Worm (Caenorhabditis elegans) whole organism, young adult: ENCODE measurements around the gene spp-3.

Experiments used
- B0336.3 ChIP-seq: fragments of 200-800 bp; sonication (Bioruptor generic); IDR thresholded peaks from 2 replicates; pipeline ENCODE4 v1.3.6; 2022; ENCODE audit warnings: missing genetic modification characterization, missing compliant biosample characterization
- F22D6.2 ChIP-seq: sonication (generic microtip); optimal IDR thresholded peaks from 2 replicates; lab custom pipeline; 2016; ENCODE audit warnings: mild to moderate bottlenecking, missing genetic modification characterization, missing compliant biosample characterization
- F57A8.1 ChIP-seq: fragments of 200-800 bp; sonication (Bioruptor generic); optimal IDR thresholded peaks from 2 replicates; lab custom pipeline; 2018; ENCODE audit warnings: mild to moderate bottlenecking, missing genetic modification characterization, moderate library complexity, missing compliant biosample characterization
- K12H6.12 ChIP-seq: fragments of 200-800 bp; sonication (Bioruptor generic); optimal IDR thresholded peaks from 2 replicates; lab custom pipeline; 2018; ENCODE audit warnings: mild to moderate bottlenecking, missing genetic modification characterization, missing compliant biosample characterization
- ZK185.1 ChIP-seq: sonication (generic microtip); optimal IDR thresholded peaks from 2 replicates; lab custom pipeline; 2016; ENCODE audit warnings: mild to moderate bottlenecking, missing genetic modification characterization, missing compliant biosample characterization; ENCODE audit not compliant: poor library complexity, severe bottlenecking
- atf-7 ChIP-seq: sonication (generic microtip); optimal IDR thresholded peaks from 2 replicates; lab custom pipeline; 2017; ENCODE audit warnings: mild to moderate bottlenecking, missing genetic modification characterization, missing compliant biosample characterization
- ceh-27 ChIP-seq: fragments of 200-800 bp; sonication (Bioruptor generic); optimal IDR thresholded peaks from 2 replicates; lab custom pipeline; 2018; ENCODE audit warnings: mild to moderate bottlenecking, missing genetic modification characterization, moderate library complexity, missing compliant biosample characterization
- dox-1 ChIP-seq: fragments of 200-800 bp; sonication (Bioruptor generic); IDR thresholded peaks from 2 replicates; pipeline ENCODE4 v1.3.6; 2022; ENCODE audit warnings: missing genetic modification reagents, missing genetic modification characterization, missing compliant biosample characterization
- egl-18 ChIP-seq: fragments of 200-800 bp; sonication (Bioruptor generic); IDR thresholded peaks from 2 replicates; pipeline ENCODE4 v1.3.6; 2022; ENCODE audit warnings: missing genetic modification reagents, missing genetic modification characterization, missing compliant biosample characterization
- fkh-3 ChIP-seq: sonication (generic microtip); optimal IDR thresholded peaks from 2 replicates; lab custom pipeline; 2016; ENCODE audit warnings: mild to moderate bottlenecking, missing genetic modification characterization, missing compliant biosample characterization
- gei-17 ChIP-seq: fragments of 200-800 bp; sonication (Bioruptor generic); optimal IDR thresholded peaks from 2 replicates; lab custom pipeline; 2018; ENCODE audit warnings: mild to moderate bottlenecking, missing genetic modification characterization, missing compliant biosample characterization
- lin-26 ChIP-seq: fragments of 200-800 bp; sonication (Bioruptor generic); IDR thresholded peaks from 2 replicates; pipeline ENCODE4 v1.3.6; 2022; ENCODE audit warnings: missing genetic modification reagents, missing genetic modification characterization, missing compliant biosample characterization
- lin-35 ChIP-seq, 3 experiments: fragments of 150-350 bp in 2 of 3; sonication (generic microtip) in 1 of 3; optimal IDR thresholded peaks; 2 replicates each; lab custom pipeline; 2014 to 2018; ENCODE audit warnings: missing biosample characterization in 3 of 3, missing genetic modification characterization in 3 of 3, missing genetic modification reagents in 3 of 3
- lin-40 ChIP-seq: sonication (generic microtip); optimal IDR thresholded peaks from 2 replicates; lab custom pipeline; 2016; ENCODE audit warnings: missing genetic modification characterization, mild to moderate bottlenecking, missing compliant biosample characterization, missing genotype, missing genetic modification reagents
- lin-54 ChIP-seq: fragments of 200-800 bp; sonication (Bioruptor generic); optimal IDR thresholded peaks from 2 replicates; lab custom pipeline; 2018; ENCODE audit warnings: mild to moderate bottlenecking, missing genetic modification characterization, missing compliant biosample characterization
- lir-1 ChIP-seq: fragments of 200-800 bp; sonication (Bioruptor generic); conservative IDR thresholded peaks from 2 replicates; pipeline ENCODE4 v1.3.6; 2022; ENCODE audit warnings: missing genetic modification reagents, missing genetic modification characterization, missing compliant biosample characterization
- madf-10 ChIP-seq: sonication (generic microtip); optimal IDR thresholded peaks from 2 replicates; lab custom pipeline; 2016; ENCODE audit warnings: mild to moderate bottlenecking, missing genetic modification characterization, missing compliant biosample characterization
- madf-3 ChIP-seq: fragments of 200-800 bp; sonication (Bioruptor generic); IDR thresholded peaks from 2 replicates; pipeline ENCODE4 v1.3.6; 2022; ENCODE audit warnings: missing genetic modification reagents, missing genetic modification characterization, missing compliant biosample characterization
- mcd-1 ChIP-seq: fragments of 200-800 bp; sonication (Bioruptor generic); IDR thresholded peaks from 2 replicates; pipeline ENCODE4 v1.3.6; 2022; ENCODE audit warnings: missing genetic modification reagents, missing genetic modification characterization, missing compliant biosample characterization
- nfya-2 ChIP-seq: fragments of 200-800 bp; sonication (Bioruptor generic); IDR thresholded peaks from 2 replicates; pipeline ENCODE4 v1.3.6; 2022; ENCODE audit warnings: missing genetic modification reagents, missing genetic modification characterization, missing compliant biosample characterization
- nfyb-1 ChIP-seq: fragments of 200-800 bp; sonication (Bioruptor generic); IDR thresholded peaks from 2 replicates; pipeline ENCODE4 v1.3.6; 2022; ENCODE audit warnings: missing genetic modification reagents, missing genetic modification characterization, missing compliant biosample characterization
- nhr-120 ChIP-seq: fragments of 200-800 bp; sonication (Bioruptor generic); IDR thresholded peaks from 2 replicates; pipeline ENCODE4 v1.3.6; 2022; ENCODE audit warnings: missing genetic modification characterization, missing compliant biosample characterization
- nhr-27 ChIP-seq: fragments of 200-800 bp; sonication (Bioruptor generic); optimal IDR thresholded peaks from 2 replicates; lab custom pipeline; 2018; ENCODE audit warnings: mild to moderate bottlenecking, missing genetic modification characterization, moderate library complexity, missing compliant biosample characterization
- nhr-80 ChIP-seq: sonication (generic microtip); optimal IDR thresholded peaks from 2 replicates; lab custom pipeline; 2016; ENCODE audit warnings: missing genetic modification characterization, missing compliant biosample characterization
- nhr-90 ChIP-seq: sonication (generic microtip); optimal IDR thresholded peaks from 2 replicates; lab custom pipeline; 2016; ENCODE audit warnings: missing genotype, mild to moderate bottlenecking, missing genetic modification characterization, missing compliant biosample characterization
- pbrm-1 ChIP-seq: fragments of 200-800 bp; sonication (Bioruptor generic); IDR thresholded peaks from 2 replicates; pipeline ENCODE4 v1.3.6; 2022; ENCODE audit warnings: missing genetic modification reagents, missing genetic modification characterization, missing compliant biosample characterization
- rpc-1 ChIP-seq, 2 experiments: fragments of 150-350 bp in 1 of 2; sonication (generic microtip) in 1 of 2; optimal IDR thresholded peaks; 2 replicates each; lab custom pipeline; 2014 to 2018; ENCODE audit warnings: missing biosample characterization in 1 of 2, missing genetic modification characterization in 1 of 2, missing genetic modification reagents in 1 of 2, missing genotype in 1 of 2
- sea-2 ChIP-seq: fragments of 200-800 bp; sonication (Bioruptor generic); IDR thresholded peaks from 2 replicates; pipeline ENCODE4 v1.3.6; 2022; ENCODE audit warnings: missing genetic modification characterization, missing compliant biosample characterization
- snpc-1.3 ChIP-seq: sonication (generic microtip); optimal IDR thresholded peaks from 2 replicates; lab custom pipeline; 2017; ENCODE audit warnings: missing genetic modification characterization, mild to moderate bottlenecking, missing compliant biosample characterization, antibody characterized with exemption, moderate library complexity, missing genotype, missing genetic modification reagents; ENCODE audit not compliant: insufficient read depth
- somi-1 ChIP-seq: fragments of 200-800 bp; sonication (Bioruptor generic); optimal IDR thresholded peaks from 2 replicates; lab custom pipeline; 2018; ENCODE audit warnings: mild to moderate bottlenecking, missing genetic modification characterization, missing compliant biosample characterization
- tbp1 ChIP-seq: fragments of 200-800 bp; sonication (Bioruptor generic); optimal IDR thresholded peaks from 2 replicates; lab custom pipeline; 2018; ENCODE audit warnings: mild to moderate bottlenecking, missing genetic modification characterization, missing compliant biosample characterization
- ztf-28 ChIP-seq: fragments of 200-800 bp; sonication (Bioruptor generic); IDR thresholded peaks from 2 replicates; pipeline ENCODE4 v1.3.6; 2022; ENCODE audit warnings: missing genetic modification reagents, missing genetic modification characterization, missing compliant biosample characterization

spp-3 gene

DNA sequence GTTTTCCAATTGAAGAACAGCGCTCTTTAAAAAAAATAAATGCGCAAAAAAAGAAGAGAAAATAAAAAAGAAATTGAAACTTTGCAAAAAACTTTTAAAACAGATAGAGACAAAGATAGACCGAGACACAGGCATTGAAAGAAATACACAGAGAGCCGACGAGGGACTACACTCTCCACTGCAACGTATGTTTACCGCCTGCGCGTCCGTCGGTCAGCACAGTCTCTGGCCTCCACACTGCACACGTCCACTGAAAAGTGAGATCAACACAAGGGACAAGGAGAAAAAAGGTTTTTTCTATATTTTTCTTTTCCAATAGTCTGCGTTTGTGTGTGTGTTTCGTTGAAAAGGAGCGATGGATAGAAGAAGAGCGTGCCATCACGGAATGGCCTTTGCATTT lies 8.7 kb downstream of the spp-3 start (continued):
- peak in 1 of 3 experiments; percentile 47 for TF ChIP-seq lin-35 (GFP tag; optimal IDR thresholded peaks at IDR 0.05; lab: Kevin White, UChicago)
- TF ChIP-seq lin-26 (GFP tag; lab: Robert Waterston, UW) = peak; percentile 68; the same call in 1 of the 2 replicates
- TF ChIP-seq somi-1 = peak; percentile 5
- peak; percentile 11 for TF ChIP-seq gei-17
- no peak for TF ChIP-seq nfyb-1 (GFP tag; lab: Robert Waterston, UW)
- no peak for TF ChIP-seq nfya-2 (GFP tag; lab: Robert Waterston, UW)
- TF ChIP-seq lin-40 (tag; lab: Kevin White, UChicago) = peak; percentile 65
- TF ChIP-seq mcd-1 (GFP tag; lab: Robert Waterston, UW) = peak; percentile 33; the same call in 1 of the 2 replicates
- no peak for TF ChIP-seq ztf-28 (GFP tag; lab: Robert Waterston, UW)
- no peak for TF ChIP-seq madf-10 (tag; lab: Kevin White, UChicago)
- TF ChIP-seq lir-1 (GFP tag; lab: Robert Waterston, UW) = 0 out of 2 replicates have a peak, but pooled peaks have one; percentile 16
- TF ChIP-seq ceh-27 (GFP tag; lab: Kevin White, UChicago) = peak; percentile 25
- no peak for TF ChIP-seq tbp1 (GFP tag; lab: Kevin White, UChicago)

DNA sequence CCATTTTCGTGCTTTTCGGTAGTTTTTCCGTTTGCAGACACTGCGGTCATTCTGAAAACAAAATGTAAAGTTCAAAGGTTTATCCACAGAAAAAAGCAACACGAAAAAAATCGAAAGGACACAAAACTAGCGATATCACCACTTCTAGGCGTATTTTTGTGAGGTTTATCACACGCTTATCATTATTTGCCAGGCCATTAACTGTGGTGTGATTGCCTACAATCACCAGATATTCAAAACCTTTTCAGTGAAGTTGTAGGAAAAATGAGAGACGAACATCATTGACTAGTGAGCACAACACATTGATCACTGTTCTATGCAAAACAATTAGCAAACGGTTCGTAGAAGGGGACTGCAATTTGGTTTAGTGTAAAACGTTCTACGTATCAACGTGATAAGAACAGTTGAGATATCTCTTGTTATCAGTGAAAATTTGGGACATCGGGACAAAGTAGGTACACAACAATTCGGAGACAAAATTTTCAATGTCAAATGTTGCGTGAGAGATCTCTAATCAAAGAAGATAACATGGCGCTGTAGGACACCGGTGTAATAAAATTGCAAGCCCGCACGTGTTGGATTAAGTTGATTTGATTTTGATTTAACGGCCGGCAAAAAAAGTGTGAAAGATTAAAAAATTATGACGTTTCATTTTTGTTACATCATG lies 9.5 kb downstream of the spp-3 start, which contains the start of gene sur-5:
sur-5 (minus strand) TSS at position 51 of the 667 bp plus-strand sequence.
- TF ChIP-seq sea-2 (GFP tag; lab: Robert Waterston, UW) (no peak), rpc-1 (optimal IDR thresholded peaks at IDR 0.05; lab: Kevin White, UChicago) (no peak), rpc-1 (tag; optimal IDR thresholded peaks at IDR 0.05; lab: Kevin White, UChicago) (no peak), dox-1 (GFP tag; lab: Robert Waterston, UW) (no peak), nfyb-1 (GFP tag; lab: Robert Waterston, UW) (no peak), atf-7 (tag; lab: Kevin White, UChicago) (peak; percentile 13), nhr-80 (tag; lab: Kevin White, UChicago) (peak; percentile 84), K12H6.12 (tag; lab: Kevin White, UChicago) (no peak), nhr-90 (tag; lab: Kevin White, UChicago) (peak; percentile 4), lin-40 (tag; lab: Kevin White, UChicago) (peak; percentile 19), B0336.3 (no peak)
- TF ChIP-seq, all 124 proteins: peak for 4

DNA sequence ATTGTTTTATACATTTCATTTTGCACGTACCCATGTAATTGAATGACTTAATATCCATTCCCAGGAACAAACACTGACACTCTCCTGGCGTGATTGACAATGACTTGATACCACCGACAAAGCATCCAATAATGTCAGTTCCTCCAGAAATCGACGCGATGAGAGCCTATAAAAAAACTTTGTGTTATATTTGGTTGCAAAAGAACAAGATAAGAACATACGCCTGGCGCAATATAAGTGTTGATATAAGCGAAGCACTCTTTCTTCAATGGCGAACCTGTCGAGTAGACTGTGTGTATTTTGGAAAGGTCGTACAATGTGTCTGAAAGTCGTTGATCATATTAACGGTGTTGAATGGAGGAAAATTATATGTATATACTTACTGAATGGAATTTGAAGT lies 12.0 kb downstream of the spp-3 start:
- no peak for TF ChIP-seq nhr-120 (GFP tag; lab: Robert Waterston, UW)
- TF ChIP-seq snpc-1.3 = no peak
- TF ChIP-seq egl-18 (GFP tag; lab: Robert Waterston, UW) = no peak
- TF ChIP-seq nhr-80 (tag; lab: Kevin White, UChicago) = peak; percentile 59
- TF ChIP-seq lin-54 (GFP tag; lab: Kevin White, UChicago) = no peak
- TF ChIP-seq F57A8.1 (GFP tag; lab: Kevin White, UChicago) = no peak
- TF ChIP-seq fkh-3 = no peak
- no peak for TF ChIP-seq F22D6.2 (tag; lab: Kevin White, UChicago)

DNA sequence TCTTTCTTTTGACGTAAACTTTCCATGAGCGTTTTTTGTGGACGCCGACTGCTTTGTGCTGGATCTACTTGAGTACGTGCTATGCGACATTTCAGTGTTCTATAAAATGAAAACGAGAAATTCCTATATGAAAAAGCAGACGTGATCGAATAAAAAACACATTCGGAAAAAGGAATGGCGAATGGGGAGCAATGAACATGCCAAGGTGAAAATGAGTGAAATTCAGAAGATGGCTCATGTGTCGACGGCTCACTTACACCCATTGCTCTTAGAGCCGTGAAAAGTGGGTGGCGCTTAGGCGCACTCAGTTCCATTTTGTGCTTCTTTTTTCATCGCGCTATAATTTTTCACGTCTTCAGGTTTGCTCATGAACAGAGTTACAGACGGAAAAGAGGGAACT lies 16.5 kb downstream of the spp-3 start, which contains the start of gene K03A1.4:
K03A1.4 (minus strand) TSS at position 101 of the 400 bp plus-strand sequence.
- TF ChIP-seq nhr-27 (tag; lab: Kevin White, UChicago) = no peak
- no peak for TF ChIP-seq lin-26 (GFP tag; lab: Robert Waterston, UW)
- no peak for TF ChIP-seq madf-3 (GFP tag; lab: Robert Waterston, UW)
- TF ChIP-seq pbrm-1 (GFP tag; lab: Robert Waterston, UW) = no peak
- no peak for TF ChIP-seq ZK185.1 (tag; lab: Kevin White, UChicago)
